Fruit fly (Drosophila melanogaster): ENCODE measurements around the gene Dus4.

DNA sequence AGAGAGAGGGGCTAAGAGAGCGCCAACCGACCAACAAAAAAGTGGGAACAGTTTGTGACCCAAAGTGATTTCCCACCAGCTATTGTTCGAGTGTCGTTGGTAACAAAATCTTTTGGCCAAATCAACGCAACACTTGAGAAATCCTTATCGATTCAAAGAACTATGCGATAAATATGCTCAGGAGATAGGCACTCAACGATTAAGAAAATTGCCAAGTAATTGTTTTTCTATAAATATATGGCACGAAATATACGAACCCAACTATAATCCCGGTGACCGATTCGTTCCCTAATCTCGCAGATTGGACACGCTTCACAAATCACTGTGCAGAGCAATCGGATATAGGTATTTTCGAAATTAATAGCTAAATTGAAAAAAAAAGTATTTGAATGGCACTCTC, 48.0 kb downstream of the Dus4 start:
- TF ChIP-seq CG3407 (GFP tag; optimal IDR thresholded peaks at IDR 0.05) (no peak), knrl (GFP tag; IDR thresholded peaks at IDR 0.05; ENCODE audit: partially characterized antibody) (no peak), ftz-f1 (GFP tag; optimal IDR thresholded peaks at IDR 0.05) (no peak)

Measured in whole organism, embryonic.